Fruit fly (Drosophila melanogaster) whole organism, pupa: ENCODE results near the gene CG44227.
A peak's percentile ranks its signal among the peaks of the same experiment; 100 is the strongest.

Experiments used
- CG10348 ChIP-seq: fragments of 200-800 bp; sonication (Bioruptor generic); IDR thresholded peaks from 2 replicates; pipeline ENCODE4 v1.3.6; 2022; ENCODE audit warnings: missing biosample characterization, missing genetic modification characterization
- CG12605 ChIP-seq: fragments of 200-800 bp; sonication (Bioruptor generic); IDR thresholded peaks from 2 replicates; pipeline ENCODE4 v1.3.6; 2022; ENCODE audit warnings: missing biosample characterization, missing genetic modification characterization
- CG13204 ChIP-seq: fragments of 200-800 bp; sonication (Bioruptor generic); optimal IDR thresholded peaks from 2 replicates; lab custom pipeline; 2018; ENCODE audit warnings: missing biosample characterization, mild to moderate bottlenecking, missing genetic modification characterization, moderate library complexity
- CG14655 ChIP-seq: fragments of 200-800 bp; sonication (Bioruptor generic); optimal IDR thresholded peaks from 3 replicates; lab custom pipeline; 2017; ENCODE audit warnings: mild to moderate bottlenecking, missing biosample characterization, missing genetic modification reagents, missing genetic modification characterization
- CG15710 ChIP-seq: fragments of 200-800 bp; sonication (Bioruptor generic); optimal IDR thresholded peaks from 2 replicates; lab custom pipeline; 2018; ENCODE audit warnings: missing biosample characterization, mild to moderate bottlenecking, missing genetic modification characterization, moderate library complexity
- CG17806 ChIP-seq: fragments of 200-800 bp; sonication (Bioruptor generic); optimal IDR thresholded peaks from 2 replicates; lab custom pipeline; 2018; ENCODE audit warnings: missing biosample characterization, mild to moderate bottlenecking, missing genetic modification characterization, moderate library complexity
- CG32121 ChIP-seq: fragments of 200-800 bp; sonication (Bioruptor generic); IDR thresholded peaks from 2 replicates; pipeline ENCODE4 v1.3.6; 2022; ENCODE audit warnings: missing biosample characterization, missing genetic modification characterization
- CG34367 ChIP-seq: fragments of 200-800 bp; sonication (Bioruptor generic); optimal IDR thresholded peaks from 2 replicates; lab custom pipeline; 2018; ENCODE audit warnings: missing biosample characterization, mild to moderate bottlenecking, missing genetic modification characterization
- CG4496 ChIP-seq: fragments of 200-800 bp; sonication (Bioruptor generic); IDR thresholded peaks from 3 replicates; pipeline ENCODE4 v1.3.6; 2022; ENCODE audit warnings: missing biosample characterization, missing genetic modification characterization
- CG8159 ChIP-seq: fragments of 200-800 bp; sonication (Bioruptor generic); optimal IDR thresholded peaks from 3 replicates; lab custom pipeline; 2018; ENCODE audit warnings: missing biosample characterization, mild to moderate bottlenecking, missing genetic modification characterization, moderate library complexity
- CG8301 ChIP-seq: fragments of 200-800 bp; sonication (Bioruptor generic); optimal IDR thresholded peaks from 2 replicates; lab custom pipeline; 2018; ENCODE audit warnings: missing biosample characterization, mild to moderate bottlenecking, missing genetic modification characterization
- CG9948 ChIP-seq: fragments of 200-800 bp; sonication (Bioruptor generic); optimal IDR thresholded peaks from 2 replicates; lab custom pipeline; 2018; ENCODE audit warnings: missing biosample characterization, mild to moderate bottlenecking, missing genetic modification characterization, moderate library complexity
- D1 ChIP-seq: fragments of 200-800 bp; sonication (Bioruptor generic); optimal IDR thresholded peaks from 2 replicates; lab custom pipeline; 2018; ENCODE audit warnings: missing biosample characterization, mild to moderate bottlenecking, missing genetic modification characterization, moderate library complexity
- EcR ChIP-seq: fragments of 200-800 bp; sonication (Bioruptor generic); optimal IDR thresholded peaks from 3 replicates; lab custom pipeline; 2019; ENCODE audit warnings: missing biosample characterization, missing genetic modification characterization, mild to moderate bottlenecking, moderate library complexity, missing genetic modification reagents
- Ets98B ChIP-seq: fragments of 200-800 bp; sonication (Bioruptor generic); IDR thresholded peaks from 2 replicates; pipeline ENCODE4 v1.3.6; 2022; ENCODE audit warnings: missing biosample characterization, missing genetic modification characterization
- Pif1A ChIP-seq: fragments of 200-800 bp; sonication (Bioruptor generic); optimal IDR thresholded peaks from 3 replicates; lab custom pipeline; 2016; ENCODE audit warnings: missing biosample characterization, missing genetic modification characterization
- Pif1B ChIP-seq: fragments of 200-800 bp; sonication (Bioruptor generic); optimal IDR thresholded peaks from 3 replicates; lab custom pipeline; 2016; ENCODE audit warnings: missing biosample characterization, missing genetic modification characterization
- Snoo ChIP-seq: fragments of 200-800 bp; sonication (Bioruptor generic); optimal IDR thresholded peaks from 3 replicates; lab custom pipeline; 2017; ENCODE audit warnings: missing biosample characterization, mild to moderate bottlenecking, missing genetic modification characterization, inconsistent platforms
- fd96Ca ChIP-seq: fragments of 200-800 bp; sonication (Bioruptor generic); IDR thresholded peaks from 3 replicates; pipeline ENCODE4 v1.3.6; 2022; ENCODE audit warnings: missing biosample characterization, missing genetic modification characterization
- gl ChIP-seq: fragments of 200-800 bp; sonication (Bioruptor generic); optimal IDR thresholded peaks from 2 replicates; lab custom pipeline; 2018; ENCODE audit warnings: missing biosample characterization, mild to moderate bottlenecking, missing genetic modification characterization
- rn ChIP-seq: fragments of 200-800 bp; sonication (Bioruptor generic); IDR thresholded peaks from 2 replicates; pipeline ENCODE4 v1.3.6; 2022; ENCODE audit warnings: missing biosample characterization, missing genetic modification characterization

The CG44227 gene

DNA sequence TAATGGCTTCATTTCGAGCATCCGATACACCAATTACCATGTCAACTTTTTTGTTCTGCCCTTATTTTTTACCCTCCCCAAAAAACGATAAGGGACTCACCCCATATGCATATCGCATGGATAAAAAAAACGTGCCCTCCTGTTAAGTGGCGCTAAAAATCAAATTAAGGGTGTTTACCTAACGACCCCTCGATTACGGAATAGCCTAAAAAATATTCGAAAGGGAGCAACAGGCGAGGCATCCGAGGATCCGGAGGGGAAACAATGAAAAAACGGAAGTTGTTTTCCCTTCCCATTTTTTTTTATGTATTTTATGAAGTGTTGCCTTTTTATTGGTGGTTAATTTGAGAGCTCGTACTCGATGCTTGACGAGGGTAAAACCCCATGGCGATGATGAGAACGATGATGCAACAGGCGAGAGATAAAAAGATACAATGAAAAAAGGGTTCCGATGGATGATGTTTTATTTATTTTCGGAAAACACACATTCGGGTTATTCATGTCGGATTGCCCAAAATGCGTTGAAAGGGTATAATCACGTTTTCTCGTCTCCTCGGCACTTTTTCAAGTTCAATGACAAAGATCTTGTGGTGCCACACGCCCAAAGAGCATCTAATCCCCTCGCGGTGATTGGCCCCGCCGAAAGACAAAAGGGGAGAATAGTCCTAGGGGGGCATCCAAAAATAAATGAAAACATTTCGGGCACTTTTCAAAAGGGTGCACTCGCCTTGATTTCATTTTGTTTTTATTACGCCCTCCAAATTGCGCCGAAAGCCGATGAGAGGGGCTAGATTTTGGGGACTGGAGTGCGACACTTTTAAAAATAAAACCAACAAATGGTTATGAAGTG is at the start of gene CG44227:
TSS of gene CG44227 (minus strand) at position 849 of the 850 bp plus-strand sequence.
- TF ChIP-seq CG8301 (no peak), CG15710 (tag; lab: Kevin White, UChicago) (no peak), D1 (no peak), Snoo (tag; lab: Kevin White, UChicago) (no peak), Pif1B (no peak)

DNA sequence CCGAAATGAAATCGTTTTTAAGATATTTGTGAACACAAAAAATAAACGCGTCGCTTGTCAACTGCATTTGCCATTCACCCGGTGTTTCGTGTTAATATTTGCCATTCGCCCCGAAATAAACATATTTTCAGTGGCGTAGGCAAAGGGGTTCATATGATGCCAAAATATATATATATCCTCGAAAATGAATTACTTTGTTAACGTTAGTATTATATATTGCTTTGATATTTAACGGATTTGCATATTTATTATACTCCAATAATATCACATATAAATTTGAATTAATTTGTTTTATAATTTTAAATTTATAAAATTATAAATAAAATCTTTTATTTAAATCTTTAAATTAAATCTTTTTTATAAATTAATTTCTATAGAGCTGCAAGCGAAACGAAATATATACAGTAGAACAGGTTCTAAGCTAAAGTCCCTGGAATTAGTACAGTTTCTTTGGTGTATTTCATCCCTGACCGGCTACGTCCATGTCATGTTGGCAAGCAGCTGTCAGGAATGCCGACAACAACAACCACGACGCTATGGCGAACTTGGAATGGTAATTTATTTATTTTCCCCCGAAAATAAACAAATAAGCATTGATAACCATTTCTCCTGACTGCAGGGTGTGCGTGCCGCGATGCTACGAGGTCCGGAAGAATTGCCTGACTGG is 46.8 kb upstream of the CG44227 start, which contains the start of the genes M1BP and CG8202:
TSS of gene M1BP (minus strand) at position 102 of the 667 bp plus-strand sequence.
TSS of gene CG8202 (plus strand) at position 495 of the 667 bp plus-strand sequence.
- TF ChIP-seq CG13204 (no peak), Snoo (tag; lab: Kevin White, UChicago) (peak; percentile 88), CG8159 (tag; lab: Kevin White, UChicago) (peak; percentile 98), D1 (no peak), CG32121 (GFP tag; lab: Robert Waterston, UW) (peak; percentile 64), CG12605 (GFP tag; lab: Robert Waterston, UW) (0 out of 2 replicates have a peak, but pooled peaks have one; percentile 31), gl (no peak), CG9948 (tag; lab: Kevin White, UChicago) (peak; percentile 85), CG14655 (no peak), CG34367 (tag; lab: Kevin White, UChicago) (peak; percentile 72), CG10348 (GFP tag; lab: Robert Waterston, UW) (no peak), Ets98B (GFP tag; lab: Robert Waterston, UW) (peak; percentile 54; the same call in 1 of the 2 replicates), CG15710 (tag; lab: Kevin White, UChicago) (peak; percentile 88), Pif1B (no peak), fd96Ca (peak; percentile 63; the same call in 2 of the 3 replicates), EcR (no peak), CG8301 (no peak), CG4496 (GFP tag; lab: Robert Waterston, UW) (peak; percentile 68), Pif1A (GFP tag; lab: Kevin White, UChicago) (no peak), CG17806 (tag; lab: Kevin White, UChicago) (peak; percentile 73), rn (GFP tag; lab: Robert Waterston, UW) (no peak)

DNA sequence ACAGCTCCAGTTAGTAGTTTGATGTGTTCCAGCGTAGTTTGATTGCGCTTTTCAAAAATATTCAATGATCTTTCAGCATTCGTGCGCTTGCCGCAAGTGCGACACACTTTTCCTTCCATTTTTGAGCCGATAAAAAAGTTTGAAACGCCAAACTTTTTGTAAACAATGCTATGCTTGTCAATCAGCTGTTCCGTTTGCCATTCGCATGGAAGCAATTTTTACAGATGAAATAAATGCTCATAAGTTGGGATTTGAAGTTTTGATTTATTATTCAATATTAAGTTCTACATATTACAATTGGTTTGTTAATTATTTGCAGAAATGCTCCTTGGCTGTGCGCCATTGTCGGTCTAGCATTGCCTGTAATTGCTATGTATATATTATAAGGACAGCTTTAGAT is 44.6 kb upstream of the CG44227 start, which contains the start of gene ranshi:
TSS of gene ranshi (minus strand) at position 152 of the 400 bp plus-strand sequence.
- TF ChIP-seq rn (GFP tag; lab: Robert Waterston, UW) (no peak), CG34367 (tag; lab: Kevin White, UChicago) (no peak), CG4496 (GFP tag; lab: Robert Waterston, UW) (no peak), CG8159 (tag; lab: Kevin White, UChicago) (no peak), CG9948 (tag; lab: Kevin White, UChicago) (no peak), EcR (no peak), Ets98B (GFP tag; lab: Robert Waterston, UW) (no peak), CG13204 (no peak), CG17806 (tag; lab: Kevin White, UChicago) (no peak), fd96Ca (no peak), CG14655 (no peak), CG8301 (no peak)

DNA sequence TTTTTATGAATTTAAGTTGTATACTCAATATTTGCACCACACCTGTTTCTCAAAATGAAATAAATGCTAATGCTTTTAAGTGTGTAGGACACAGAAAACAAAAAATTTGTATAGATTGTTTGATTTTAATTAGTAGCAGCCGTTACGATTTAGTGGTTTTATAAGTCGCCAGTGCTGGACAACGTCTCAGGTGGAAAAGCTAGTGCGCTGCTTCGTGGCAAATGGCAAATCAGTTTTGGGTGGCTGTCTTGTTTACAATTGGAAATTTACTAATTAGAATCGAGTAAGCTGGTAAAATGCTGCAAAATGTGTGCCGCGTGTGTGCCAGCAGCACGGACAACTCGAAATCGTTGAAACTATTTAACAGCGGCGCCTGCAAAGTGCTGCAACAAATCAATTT is 41.7 kb upstream of the CG44227 start, which contains the start of gene CG8159:
TSS of gene CG8159 (plus strand) at position 223 of the 400 bp plus-strand sequence.
- TF ChIP-seq CG4496 (GFP tag; lab: Robert Waterston, UW) (no peak), CG15710 (tag; lab: Kevin White, UChicago) (no peak), fd96Ca (no peak), Ets98B (GFP tag; lab: Robert Waterston, UW) (no peak), CG12605 (GFP tag; lab: Robert Waterston, UW) (no peak), CG17806 (tag; lab: Kevin White, UChicago) (no peak), Snoo (tag; lab: Kevin White, UChicago) (no peak), EcR (no peak), rn (GFP tag; lab: Robert Waterston, UW) (no peak), CG13204 (no peak), CG34367 (tag; lab: Kevin White, UChicago) (no peak), CG32121 (GFP tag; lab: Robert Waterston, UW) (no peak), Pif1A (GFP tag; lab: Kevin White, UChicago) (no peak)

DNA sequence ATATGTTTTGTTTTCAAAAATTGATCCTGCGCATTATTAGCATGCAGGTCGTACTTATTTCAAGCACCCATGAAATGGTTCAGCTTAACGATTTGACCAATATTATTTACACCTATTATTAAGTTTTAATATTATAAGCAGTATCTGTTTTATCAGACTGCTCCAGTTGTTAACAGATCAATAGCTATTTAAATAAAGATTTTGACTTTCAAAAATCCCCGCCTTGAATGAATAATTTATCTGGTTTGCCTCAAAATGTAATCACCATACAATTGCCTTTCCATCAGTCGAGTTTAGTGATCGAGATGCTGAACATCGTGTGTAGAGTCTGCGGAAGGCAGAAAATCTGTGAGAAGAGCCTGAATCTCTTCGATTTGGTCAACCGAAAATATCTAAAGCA is 40.2 kb upstream of the CG44227 start, which contains the start of gene ouib:
TSS of gene ouib (plus strand) at position 301 of the 400 bp plus-strand sequence.
- TF ChIP-seq CG12605 (GFP tag; lab: Robert Waterston, UW): no peak
- no peak for TF ChIP-seq Snoo (tag; lab: Kevin White, UChicago)
- TF ChIP-seq CG32121 (GFP tag; lab: Robert Waterston, UW): no peak
- no peak for TF ChIP-seq rn (GFP tag; lab: Robert Waterston, UW)
- no peak for TF ChIP-seq CG17806 (tag; lab: Kevin White, UChicago)
- no peak for TF ChIP-seq CG8159 (tag; lab: Kevin White, UChicago)
- TF ChIP-seq CG14655: no peak
- TF ChIP-seq EcR: no peak
- no peak for TF ChIP-seq CG13204
- TF ChIP-seq Pif1A (GFP tag; lab: Kevin White, UChicago): no peak
- no peak for TF ChIP-seq CG9948 (tag; lab: Kevin White, UChicago)
- TF ChIP-seq CG8301: no peak
